Worm (Caenorhabditis elegans): ENCODE measurements around the gene del-9.

The del-9 gene

ce11 chrX:3601531-3601930 lies 15.6 kb downstream of the del-9 start, which contains the start of gene C18B2.3:
Gene C18B2.3 (plus strand): TSS chrX:3601831.
- TF ChIP-seq hlh-1 (tag; optimal IDR thresholded peaks at IDR 0.05) = peak; percentile 18
- TF ChIP-seq mep-1 (tag; optimal IDR thresholded peaks at IDR 0.05) = no peak

ce11 chrX:3600390-3600789 lies 16.7 kb downstream of the del-9 start, which contains the start of gene cgr-1:
Gene cgr-1 (minus strand): TSS chrX:3600457.
- TF ChIP-seq nhr-28 (tag; optimal IDR thresholded peaks at IDR 0.05) (no peak), lin-13 (tag; optimal IDR thresholded peaks at IDR 0.05) (no peak), blmp-1 (tag; optimal IDR thresholded peaks at IDR 0.05) (no peak)

- TF ChIP-seq unc-62 (GFP tag; optimal IDR thresholded peaks at IDR 0.05) (peak; percentile 1), hlh-1 (tag; optimal IDR thresholded peaks at IDR 0.05) (peak; percentile 80), M03D4.4 (tag; optimal IDR thresholded peaks at IDR 0.05) (no peak), nhr-28 (tag; optimal IDR thresholded peaks at IDR 0.05) (no peak), lin-13 (tag; optimal IDR thresholded peaks at IDR 0.05) (no peak), nhr-12 (tag; optimal IDR thresholded peaks at IDR 0.05) (no peak), elt-1 (tag; optimal IDR thresholded peaks at IDR 0.05; ENCODE audit: borderline replicate concordance, insufficient read depth) (no peak), flh-1 (GFP tag; optimal IDR thresholded peaks at IDR 0.05) (no peak), sem-2 (GFP tag; optimal IDR thresholded peaks at IDR 0.05) (no peak), cnd-1 (tag; optimal IDR thresholded peaks at IDR 0.05) (no peak), mab-5 (tag; optimal IDR thresholded peaks at IDR 0.05) (no peak), pha-4 (tag; optimal IDR thresholded peaks at IDR 0.05) (no peak), unc-120 (tag; optimal IDR thresholded peaks at IDR 0.05; ENCODE audit: poor library complexity, severe bottlenecking) (peak; percentile 8), lin-32 (GFP tag; optimal IDR thresholded peaks at IDR 0.05) (no peak), zip-8 (tag; optimal IDR thresholded peaks at IDR 0.05) (no peak), snpc-4 (tag; optimal IDR thresholded peaks at IDR 0.05) (no peak), ceh-39 (tag; optimal IDR thresholded peaks at IDR 0.05) (no peak), blmp-1 (tag; optimal IDR thresholded peaks at IDR 0.05) (no peak)
Observed at ce11 chrX:3599860-3600259, 17.3 kb downstream of the del-9 start.

DNA sequence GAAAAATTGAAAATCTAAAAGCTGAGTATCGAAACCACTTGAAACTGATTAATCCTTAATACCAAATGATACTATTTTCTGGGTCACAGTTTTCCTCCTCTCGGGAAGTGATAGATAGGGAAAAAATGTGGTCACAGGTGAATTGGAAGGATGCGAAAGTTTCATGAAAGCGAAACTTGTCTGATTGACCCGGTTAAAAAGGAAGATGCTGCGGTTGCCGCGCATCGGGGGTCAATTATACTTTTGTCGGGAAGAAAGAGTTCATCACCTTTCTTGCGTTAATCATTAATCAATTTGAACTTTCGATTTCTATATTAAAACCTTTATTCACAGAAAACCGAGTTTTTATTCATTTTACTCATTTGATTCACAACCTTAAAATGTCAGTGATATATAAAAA lies 20.2 kb downstream of the del-9 start:
- peak; percentile 72 for TF ChIP-seq blmp-1 (tag; optimal IDR thresholded peaks at IDR 0.05)
- TF ChIP-seq ham-2 (GFP tag; optimal IDR thresholded peaks at IDR 0.05) = no peak

DNA sequence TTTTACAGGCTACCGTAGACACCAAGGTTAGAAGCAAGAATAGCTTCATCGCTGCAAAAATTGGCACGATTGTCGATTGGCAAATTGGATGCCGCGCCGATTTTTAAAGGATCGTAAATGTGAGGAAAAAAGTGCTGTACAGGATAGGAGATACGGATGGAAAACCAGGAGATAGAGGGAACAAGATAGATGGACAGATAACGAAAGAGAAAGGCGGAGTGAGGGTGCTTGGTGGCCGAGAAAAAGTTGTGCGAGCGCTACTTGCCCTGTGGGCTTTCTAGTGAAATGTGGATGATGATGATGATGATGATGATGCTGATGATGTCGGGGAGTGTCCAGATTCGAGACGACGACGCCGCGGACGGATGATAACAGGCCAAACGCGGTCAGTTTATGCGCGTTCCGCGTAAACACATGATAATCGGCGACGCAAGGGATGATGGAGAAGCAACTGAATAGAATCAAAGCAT lies 20.8 kb downstream of the del-9 start, which contains the start of gene T27A10.6:
TSS of gene T27A10.6 (minus strand) at position 51 of the 470 bp plus-strand sequence.
- TF ChIP-seq ham-2 (GFP tag; optimal IDR thresholded peaks at IDR 0.05) (peak; percentile 92), sptf-1 (tag; optimal IDR thresholded peaks at IDR 0.05) (no peak), blmp-1 (tag; optimal IDR thresholded peaks at IDR 0.05) (peak; percentile 77), unc-62 (GFP tag; optimal IDR thresholded peaks at IDR 0.05) (no peak), elt-1 (tag; optimal IDR thresholded peaks at IDR 0.05; ENCODE audit: borderline replicate concordance, insufficient read depth) (peak; percentile 85)

DNA sequence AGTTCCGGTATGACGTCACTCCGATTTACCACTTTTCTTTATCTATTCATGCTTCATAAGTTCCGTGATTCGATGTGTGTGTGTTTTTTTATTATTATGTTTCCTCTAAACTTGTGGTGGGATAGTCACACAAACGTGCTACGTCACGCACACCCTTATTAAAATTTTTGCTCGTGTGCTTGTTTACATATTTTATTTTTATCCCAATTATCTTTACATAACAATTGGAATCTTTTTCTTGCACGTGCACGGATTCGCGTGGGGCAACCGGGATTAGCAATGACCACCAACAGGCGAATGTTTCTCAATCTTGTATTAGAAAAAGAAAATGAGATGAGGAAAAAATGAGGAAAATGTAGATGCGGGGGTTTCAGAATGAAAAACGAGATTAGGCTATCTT lies 26.6 kb downstream of the del-9 start:
- TF ChIP-seq lin-32 (GFP tag; optimal IDR thresholded peaks at IDR 0.05) = no peak
- no peak for TF ChIP-seq zip-8 (tag; optimal IDR thresholded peaks at IDR 0.05)
- no peak for TF ChIP-seq lin-13 (tag; optimal IDR thresholded peaks at IDR 0.05)
- TF ChIP-seq flh-1 (GFP tag; optimal IDR thresholded peaks at IDR 0.05) = no peak
- TF ChIP-seq sptf-1 (tag; optimal IDR thresholded peaks at IDR 0.05) = no peak
- TF ChIP-seq nhr-28 (tag; optimal IDR thresholded peaks at IDR 0.05) = no peak
- TF ChIP-seq bed-3 (GFP tag; optimal IDR thresholded peaks at IDR 0.05) = no peak
- TF ChIP-seq mls-2 (tag; optimal IDR thresholded peaks at IDR 0.05) = no peak

ce11 chrX:3585625-3586024 lies 31.5 kb downstream of the del-9 start, which contains the start of gene T27A10.2:
Gene T27A10.2 (plus strand): TSS chrX:3585957.
- TF ChIP-seq elt-1 (tag; optimal IDR thresholded peaks at IDR 0.05; ENCODE audit: borderline replicate concordance, insufficient read depth) = no peak
- peak; percentile 46 for TF ChIP-seq ces-1 (GFP tag; optimal IDR thresholded peaks at IDR 0.05)
- TF ChIP-seq bed-3 (GFP tag; optimal IDR thresholded peaks at IDR 0.05) = no peak
- TF ChIP-seq tbx-8 (GFP tag; optimal IDR thresholded peaks at IDR 0.05) = no peak
- TF ChIP-seq ztf-11 (tag; optimal IDR thresholded peaks at IDR 0.05) = no peak
- TF ChIP-seq M03D4.4 (tag; optimal IDR thresholded peaks at IDR 0.05) = no peak
- no peak for TF ChIP-seq cnd-1 (tag; optimal IDR thresholded peaks at IDR 0.05)

Data from whole organism, mixed stage, embryonic.